Worm (Caenorhabditis elegans): ENCODE measurements around the gene F44E5.5.
A peak's percentile ranks its signal among the peaks of the same experiment; 100 is the strongest.

F44E5.5 gene

DNA sequence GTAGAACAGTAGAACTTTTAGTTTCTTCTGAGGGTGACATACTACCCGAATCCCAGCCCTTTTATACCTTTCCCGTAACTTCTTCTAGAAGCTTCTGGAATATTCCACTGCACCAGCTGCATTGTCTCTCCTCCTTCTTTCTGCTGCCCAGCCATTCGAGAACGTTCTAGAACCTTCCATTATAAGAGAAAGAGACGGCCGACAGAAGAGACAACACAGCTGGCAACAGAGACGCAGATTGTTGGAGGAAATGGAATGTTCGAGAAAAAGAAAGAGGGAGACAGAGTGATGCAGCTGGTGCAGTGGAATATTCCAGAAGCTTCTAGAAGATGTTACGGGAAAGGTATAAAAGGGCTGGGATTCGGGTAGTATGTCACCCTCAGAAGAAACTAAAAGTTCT is at the start of gene F44E5.5, which contains the start of gene F44E5.4 (continued):
- TF ChIP-seq grh-1 (GFP tag; IDR thresholded peaks at IDR 0.05) (peak; percentile 94), pax-3 (tag; optimal IDR thresholded peaks at IDR 0.05) (peak; percentile 90), mdl-1 (tag; optimal IDR thresholded peaks at IDR 0.05) (peak in 1 of 2 experiments; percentile 61), efl-1 (optimal IDR thresholded peaks at IDR 0.05) (peak; percentile 73 to 86), efl-1 (GFP tag; optimal IDR thresholded peaks at IDR 0.05 in 1 of 2) (peak; percentile 53 to 96), unc-98 (GFP tag; IDR thresholded peaks at IDR 0.05) (peak; percentile 99), mab-9 (GFP tag; IDR thresholded peaks at IDR 0.05) (peak; percentile 100), C04F5.9 (tag; optimal IDR thresholded peaks at IDR 0.05) (peak; percentile 36), lir-3 (tag; optimal IDR thresholded peaks at IDR 0.05; ENCODE audit: poor library complexity) (peak; percentile 64), ztf-4 (tag; optimal IDR thresholded peaks at IDR 0.05) (peak; percentile 77), ceh-82 (tag; optimal IDR thresholded peaks at IDR 0.05) (peak; percentile 65 to 81 (median 69)), skn-1 (tag; optimal IDR thresholded peaks at IDR 0.05) (peak; percentile 47), jun-1 (tag; optimal IDR thresholded peaks at IDR 0.05) (peak; percentile 90)

DNA sequence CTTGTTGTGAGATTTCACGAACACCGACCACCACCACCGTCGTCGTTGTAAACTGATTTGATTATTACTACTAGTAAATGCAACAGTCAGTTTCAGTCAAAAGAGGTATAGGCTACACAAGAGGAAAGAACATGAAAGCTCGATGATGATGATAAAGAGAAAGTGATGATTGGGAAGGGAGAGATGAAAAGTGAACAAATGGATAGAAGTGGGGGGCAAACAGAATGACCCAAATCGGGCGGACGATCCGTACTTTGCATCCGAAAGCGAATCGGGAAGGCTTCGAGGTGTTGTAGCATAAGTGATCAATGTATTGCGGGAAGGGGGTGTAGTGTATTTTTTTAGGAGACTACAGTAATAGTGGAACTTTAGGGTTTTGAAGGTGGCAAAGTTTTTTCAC is 48.7 kb upstream of the F44E5.5 start:
- no peak for TF ChIP-seq ets-5 (GFP tag; IDR thresholded peaks at IDR 0.05)
- no peak for TF ChIP-seq sup-37 (GFP tag; optimal IDR thresholded peaks at IDR 0.05)
- no peak for TF ChIP-seq jun-1 (tag; optimal IDR thresholded peaks at IDR 0.05)
- TF ChIP-seq isw-1 (GFP tag; IDR thresholded peaks at IDR 0.05): no peak
- no peak for TF ChIP-seq pqm-1 (tag; optimal IDR thresholded peaks at IDR 0.05)
- TF ChIP-seq fkh-4 (tag; optimal IDR thresholded peaks at IDR 0.05; ENCODE audit: borderline replicate concordance): no peak
- no peak for TF ChIP-seq efl-1 (optimal IDR thresholded peaks at IDR 0.05)
- peak in 1 of 2 experiments; percentile 15 for TF ChIP-seq efl-1 (GFP tag; optimal IDR thresholded peaks at IDR 0.05 in 1 of 2)
- TF ChIP-seq nhr-20 (tag; optimal IDR thresholded peaks at IDR 0.05): no peak
- no peak for TF ChIP-seq egl-13 (tag; optimal IDR thresholded peaks at IDR 0.05)
- TF ChIP-seq nhr-71 (tag; optimal IDR thresholded peaks at IDR 0.05): no peak
- no peak for TF ChIP-seq dsc-1 (tag; optimal IDR thresholded peaks at IDR 0.05)
- peak; percentile 97 for TF ChIP-seq blmp-1 (tag; optimal IDR thresholded peaks at IDR 0.05)

DNA sequence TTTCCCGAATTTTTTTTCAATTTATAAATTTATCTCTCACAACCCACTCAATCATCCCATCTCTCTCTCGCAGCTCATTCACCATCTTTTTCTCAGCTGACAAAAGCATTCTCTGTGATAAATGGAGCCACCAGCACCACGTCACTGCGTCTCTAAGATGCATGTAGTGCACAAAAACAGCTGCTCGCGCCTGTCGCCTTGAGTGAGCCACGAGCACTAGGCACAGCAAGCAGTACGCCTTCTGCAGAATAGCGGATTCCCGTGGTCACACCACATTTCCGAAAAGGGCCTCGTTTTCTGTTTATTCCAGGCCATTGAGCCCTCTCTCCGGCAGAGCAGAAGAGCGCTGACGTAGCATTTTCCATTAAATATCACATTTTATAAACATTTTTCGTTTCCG is 45.9 kb upstream of the F44E5.5 start, which contains the start of gene F13D12.10:
F13D12.10 (plus strand) TSS at position 231 of the 400 bp plus-strand sequence.
- TF ChIP-seq nhr-47 (tag; optimal IDR thresholded peaks at IDR 0.05): peak; percentile 10
- no peak for TF ChIP-seq ztf-11 (tag; optimal IDR thresholded peaks at IDR 0.05)
- TF ChIP-seq nhr-19 (GFP tag; conservative IDR thresholded peaks at IDR 0.05): peak; percentile 57
- TF ChIP-seq C16A3.4 (tag; optimal IDR thresholded peaks at IDR 0.05): no peak
- TF ChIP-seq isw-1 (GFP tag; IDR thresholded peaks at IDR 0.05): no peak
- no peak for TF ChIP-seq fos-1 (tag; optimal IDR thresholded peaks at IDR 0.05)
- no peak for TF ChIP-seq nhr-28 (tag; optimal IDR thresholded peaks at IDR 0.05)
- TF ChIP-seq dpl-1 (GFP tag; optimal IDR thresholded peaks at IDR 0.05): peak in 1 of 3 experiments; percentile 10
- TF ChIP-seq unc-86 (tag; optimal IDR thresholded peaks at IDR 0.05): no peak
- TF ChIP-seq nhr-237 (tag; optimal IDR thresholded peaks at IDR 0.05): no peak
- TF ChIP-seq lin-13 (GFP tag; optimal IDR thresholded peaks at IDR 0.05): no peak
- peak; percentile 54 for TF ChIP-seq lin-39 (tag; optimal IDR thresholded peaks at IDR 0.05)
- TF ChIP-seq nhr-76 (tag; optimal IDR thresholded peaks at IDR 0.05): no peak
- TF ChIP-seq sup-37 (GFP tag; optimal IDR thresholded peaks at IDR 0.05): no peak
- TF ChIP-seq tbx-2 (tag; optimal IDR thresholded peaks at IDR 0.05): peak; percentile 30
- peak; percentile 37 for TF ChIP-seq xbp-1 (tag; optimal IDR thresholded peaks at IDR 0.05)
- no peak for TF ChIP-seq nhr-12 (tag; optimal IDR thresholded peaks at IDR 0.05)
- peak; percentile 39 for TF ChIP-seq swsn-7 (tag; optimal IDR thresholded peaks at IDR 0.05)
- TF ChIP-seq pag-3 (tag; optimal IDR thresholded peaks at IDR 0.05; ENCODE audit: borderline replicate concordance, insufficient read depth): no peak
- TF ChIP-seq elt-2 (tag; optimal IDR thresholded peaks at IDR 0.05): no peak
- TF ChIP-seq dsc-1 (tag; optimal IDR thresholded peaks at IDR 0.05): no peak
- no peak for TF ChIP-seq lin-35 (GFP tag; optimal IDR thresholded peaks at IDR 0.05)
- no peak for TF ChIP-seq ceh-63 (GFP tag; optimal IDR thresholded peaks at IDR 0.05)
- TF ChIP-seq elt-3 (tag; optimal IDR thresholded peaks at IDR 0.05): no peak
- peak; percentile 58 for TF ChIP-seq snu-23 (GFP tag; optimal IDR thresholded peaks at IDR 0.05)
- TF ChIP-seq nhr-11 (tag; optimal IDR thresholded peaks at IDR 0.05): no peak
- TF ChIP-seq hlh-4 (tag; optimal IDR thresholded peaks at IDR 0.05): no peak
- TF ChIP-seq zag-1 (tag; optimal IDR thresholded peaks at IDR 0.05): no peak
- TF ChIP-seq ztf-4 (tag; optimal IDR thresholded peaks at IDR 0.05): peak; percentile 45
- TF ChIP-seq nhr-71 (tag; optimal IDR thresholded peaks at IDR 0.05): peak; percentile 82
- TF ChIP-seq nhr-77 (tag; optimal IDR thresholded peaks at IDR 0.05): no peak
- TF ChIP-seq efl-3 (GFP tag; optimal IDR thresholded peaks at IDR 0.05): no peak

Data from whole organism, L1 larva.